Fruit fly (Drosophila melanogaster) whole organism, embryonic: ENCODE results near the gene CG33230.

Source experiments
- Awh ChIP-seq: fragments of 200-800 bp; sonication (Bioruptor generic); IDR thresholded peaks from 2 replicates; pipeline ENCODE4, ENCODE4 v1.3.6; 2022; ENCODE audit warnings: missing biosample characterization, missing genetic modification characterization
- Blimp-1 ChIP-seq: fragments of 200-800 bp; sonication (Bioruptor generic); optimal IDR thresholded peaks from 3 replicates; lab custom pipeline; 2018; ENCODE audit warnings: missing biosample characterization, missing genetic modification characterization, mild to moderate bottlenecking, moderate library complexity, missing genetic modification reagents
- CG10147 ChIP-seq: fragments of 200-800 bp; sonication (Bioruptor generic); optimal IDR thresholded peaks from 2 replicates; lab custom pipeline; 2019; ENCODE audit warnings: missing biosample characterization, mild to moderate bottlenecking, missing genetic modification characterization, moderate library complexity
- CG12391 ChIP-seq: fragments of 200-800 bp; sonication (Bioruptor generic); optimal IDR thresholded peaks from 3 replicates; lab custom pipeline; 2018; ENCODE audit warnings: missing biosample characterization, mild to moderate bottlenecking, missing genetic modification characterization, moderate library complexity
- CG12769 ChIP-seq: fragments of 200-800 bp; sonication (Bioruptor generic); optimal IDR thresholded peaks from 2 replicates; lab custom pipeline; 2019; ENCODE audit warnings: missing biosample characterization, mild to moderate bottlenecking, missing genetic modification characterization, moderate library complexity
- CG12942 ChIP-seq: fragments of 200-800 bp; sonication (Bioruptor generic); optimal IDR thresholded peaks from 3 replicates; lab custom pipeline; 2016; ENCODE audit warnings: missing biosample characterization, missing genetic modification characterization
- CG13424 ChIP-seq: fragments of 200-800 bp; sonication (Bioruptor generic); optimal IDR thresholded peaks from 2 replicates; lab custom pipeline; 2019; ENCODE audit warnings: missing biosample characterization, mild to moderate bottlenecking, missing genetic modification characterization, moderate library complexity
- CG13775 ChIP-seq: fragments of 200-800 bp; sonication (Bioruptor generic); optimal IDR thresholded peaks from 3 replicates; lab custom pipeline; 2017; ENCODE audit warnings: missing biosample characterization, mild to moderate bottlenecking, missing genetic modification characterization
- CG14441 ChIP-seq: fragments of 200-800 bp; sonication (Bioruptor generic); IDR thresholded peaks from 2 replicates; pipeline ENCODE4 v1.3.6; 2022; ENCODE audit warnings: missing biosample characterization, missing genetic modification characterization
- CG1529 ChIP-seq: fragments of 200-800 bp; sonication (Bioruptor generic); optimal IDR thresholded peaks from 3 replicates; lab custom pipeline; 2018; ENCODE audit warnings: missing biosample characterization, missing genetic modification characterization
- CG15514 ChIP-seq: fragments of 200-800 bp; sonication (Bioruptor generic); optimal IDR thresholded peaks from 3 replicates; lab custom pipeline; 2017; ENCODE audit warnings: missing biosample characterization, missing genetic modification characterization, mild to moderate bottlenecking, moderate library complexity, missing genetic modification reagents
- CG17385 ChIP-seq: fragments of 200-800 bp; sonication (Bioruptor generic); optimal IDR thresholded peaks from 3 replicates; lab custom pipeline; 2018; ENCODE audit warnings: missing biosample characterization, mild to moderate bottlenecking, missing genetic modification characterization
- CG32767 ChIP-seq: fragments of 200-800 bp; sonication (Bioruptor generic); IDR thresholded peaks from 2 replicates; pipeline ENCODE4 v1.3.6; 2022; ENCODE audit warnings: missing biosample characterization, missing genetic modification characterization
- CG34224 ChIP-seq: fragments of 200-800 bp; sonication (Bioruptor generic); IDR thresholded peaks from 3 replicates; pipeline ENCODE4 v1.3.6; 2022; ENCODE audit warnings: missing biosample characterization, missing genetic modification characterization; ENCODE audit not compliant: partially characterized antibody
- CG6683 ChIP-seq: fragments of 200-800 bp; sonication (Bioruptor generic); optimal IDR thresholded peaks from 2 replicates; lab custom pipeline; 2017; ENCODE audit warnings: missing biosample characterization, mild to moderate bottlenecking, missing genetic modification characterization, missing genetic modification reagents
- CG6791 ChIP-seq: fragments of 200-800 bp; sonication (Bioruptor generic); IDR thresholded peaks from 3 replicates; pipeline ENCODE4 v1.3.6; 2022; ENCODE audit warnings: missing biosample characterization, missing genetic modification characterization; ENCODE audit not compliant: partially characterized antibody
- CG8944 ChIP-seq: fragments of 200-800 bp; sonication (Bioruptor generic); optimal IDR thresholded peaks from 3 replicates; lab custom pipeline; 2016; ENCODE audit warnings: missing biosample characterization, missing genetic modification characterization
- CG9437 ChIP-seq: fragments of 200-800 bp; sonication (Bioruptor generic); optimal IDR thresholded peaks from 2 replicates; lab custom pipeline; 2018; ENCODE audit warnings: missing biosample characterization, mild to moderate bottlenecking, missing genetic modification characterization
- CTCF ChIP-seq: fragments of 200-800 bp; sonication (Bioruptor generic); optimal IDR thresholded peaks from 2 replicates; lab custom pipeline; 2017; ENCODE audit warnings: missing biosample characterization, mild to moderate bottlenecking, missing genetic modification characterization, moderate library complexity
- CkIIα-i1 ChIP-seq: fragments of 200-800 bp; sonication (Bioruptor generic); IDR thresholded peaks from 2 replicates; pipeline ENCODE4 v1.3.6; 2022; ENCODE audit warnings: missing biosample characterization, missing genetic modification characterization
- D19B ChIP-seq: fragments of 200-800 bp; sonication (Bioruptor generic); optimal IDR thresholded peaks from 2 replicates; lab custom pipeline; 2017; ENCODE audit warnings: missing biosample characterization, mild to moderate bottlenecking, missing genetic modification characterization
- Dip2 ChIP-seq: fragments of 200-800 bp; sonication (Bioruptor generic); IDR thresholded peaks from 2 replicates; pipeline ENCODE4 v1.3.6; 2022; ENCODE audit warnings: missing biosample characterization, missing genetic modification characterization
- Drgx ChIP-seq: fragments of 200-800 bp; sonication (Bioruptor generic); IDR thresholded peaks from 2 replicates; pipeline ENCODE4 v1.3.6; 2022; ENCODE audit warnings: missing biosample characterization, missing genetic modification characterization
- Elba2 ChIP-seq: fragments of 200-800 bp; sonication (Bioruptor generic); optimal IDR thresholded peaks from 3 replicates; lab custom pipeline; 2016; ENCODE audit warnings: missing biosample characterization, missing genetic modification characterization
- GATAe ChIP-seq: fragments of 200-800 bp; sonication (Bioruptor generic); conservative IDR thresholded peaks from 2 replicates; pipeline ENCODE4 v1.3.6; 2022; ENCODE audit warnings: missing biosample characterization, missing genetic modification characterization
- H15 ChIP-seq: fragments of 200-800 bp; sonication (Bioruptor generic); IDR thresholded peaks from 3 replicates; pipeline ENCODE4 v1.3.6; 2022; ENCODE audit warnings: missing biosample characterization, missing genetic modification characterization
- Lpt ChIP-seq: fragments of >200 bp; optimal IDR thresholded peaks from 2 replicates; lab custom pipeline; 2018; ENCODE audit warnings: missing biosample characterization, missing genetic modification characterization
- Mad ChIP-seq: fragments of 200-800 bp; sonication (Bioruptor generic); optimal IDR thresholded peaks from 2 replicates; lab custom pipeline; 2016; ENCODE audit warnings: missing biosample characterization, missing genetic modification characterization
- Mes4 ChIP-seq: fragments of 200-800 bp; sonication (Bioruptor generic); optimal IDR thresholded peaks from 2 replicates; lab custom pipeline; 2016; ENCODE audit warnings: missing biosample characterization, missing genetic modification characterization
- NK7.1 ChIP-seq: fragments of 200-800 bp; sonication (Bioruptor generic); optimal IDR thresholded peaks from 3 replicates; lab custom pipeline; 2016; ENCODE audit warnings: missing biosample characterization, missing genetic modification characterization
- Nf-YA ChIP-seq: fragments of 200-800 bp; sonication (Bioruptor generic); IDR thresholded peaks from 2 replicates; pipeline ENCODE4 v1.3.6; 2022; ENCODE audit warnings: missing biosample characterization, missing genetic modification characterization
- Six4 ChIP-seq: fragments of 200-800 bp; sonication (Bioruptor generic); optimal IDR thresholded peaks from 2 replicates; lab custom pipeline; 2016; ENCODE audit warnings: missing biosample characterization, missing genetic modification characterization
- Sox102F ChIP-seq: fragments of 200-800 bp; sonication (Bioruptor generic); optimal IDR thresholded peaks from 2 replicates; lab custom pipeline; 2018; ENCODE audit warnings: missing biosample characterization, mild to moderate bottlenecking, missing genetic modification characterization, moderate library complexity
- Spps ChIP-seq: fragments of 200-800 bp; sonication (Bioruptor generic); optimal IDR thresholded peaks from 2 replicates; lab custom pipeline; 2018; ENCODE audit warnings: missing biosample characterization, mild to moderate bottlenecking, missing genetic modification characterization
- Sry-β ChIP-seq: fragments of 200-800 bp; sonication (Bioruptor generic); optimal IDR thresholded peaks from 2 replicates; lab custom pipeline; 2018; ENCODE audit warnings: missing biosample characterization, mild to moderate bottlenecking, missing genetic modification characterization, moderate library complexity
- Ssrp ChIP-seq: fragments of 200-800 bp; sonication (Bioruptor generic); optimal IDR thresholded peaks from 2 replicates; lab custom pipeline; 2018; ENCODE audit warnings: missing biosample characterization, mild to moderate bottlenecking, missing genetic modification characterization, moderate library complexity
- aop ChIP-seq: fragments of 200-800 bp; sonication (Bioruptor generic); IDR thresholded peaks from 2 replicates; pipeline ENCODE4 v1.3.6; 2022; ENCODE audit warnings: missing biosample characterization, missing genetic modification characterization
- dimm ChIP-seq: fragments of 200-800 bp; sonication (Bioruptor generic); IDR thresholded peaks from 2 replicates; pipeline ENCODE4 v1.3.6; 2022; ENCODE audit warnings: missing biosample characterization, missing genetic modification characterization
- disco-r ChIP-seq: fragments of 200-800 bp; sonication (Bioruptor generic); optimal IDR thresholded peaks from 2 replicates; lab custom pipeline; 2016; ENCODE audit warnings: missing biosample characterization, missing genetic modification characterization
- ems ChIP-seq: fragments of 200-800 bp; sonication (Bioruptor generic); optimal IDR thresholded peaks from 3 replicates; lab custom pipeline; 2016; ENCODE audit warnings: missing biosample characterization, missing genetic modification characterization
- en ChIP-seq: fragments of 200-800 bp; sonication (Bioruptor generic); optimal IDR thresholded peaks from 2 replicates; lab custom pipeline; 2016; ENCODE audit warnings: missing biosample characterization, missing genetic modification characterization
- gsb ChIP-seq: fragments of 200-800 bp; sonication (Bioruptor generic); IDR thresholded peaks from 2 replicates; pipeline ENCODE4 v1.3.6; 2022; ENCODE audit warnings: missing biosample characterization, missing genetic modification characterization
- gt ChIP-seq: fragments of 200-800 bp; sonication (Bioruptor generic); IDR thresholded peaks from 2 replicates; pipeline ENCODE4 v1.3.6; 2022; ENCODE audit warnings: missing biosample characterization, missing genetic modification characterization
- ham ChIP-seq: fragments of 200-800 bp; sonication (Bioruptor generic); IDR thresholded peaks from 2 replicates; pipeline ENCODE4 v1.3.6; 2022; ENCODE audit warnings: missing biosample characterization, missing genetic modification characterization
- hb ChIP-seq: fragments of 200-800 bp; sonication (Bioruptor generic); IDR thresholded peaks from 3 replicates; pipeline ENCODE4 v1.3.6; 2022; ENCODE audit warnings: missing biosample characterization, missing genetic modification characterization; ENCODE audit not compliant: partially characterized antibody
- jing ChIP-seq: fragments of 200-800 bp; sonication (Bioruptor generic); optimal IDR thresholded peaks from 2 replicates; lab custom pipeline; 2018; ENCODE audit warnings: missing biosample characterization, mild to moderate bottlenecking, missing genetic modification characterization
- nom ChIP-seq: fragments of 200-800 bp; sonication (Bioruptor generic); optimal IDR thresholded peaks from 2 replicates; lab custom pipeline; 2017; ENCODE audit warnings: missing biosample characterization, missing genetic modification characterization, mild to moderate bottlenecking, moderate library complexity, missing genetic modification reagents
- pb ChIP-seq: fragments of 200-800 bp; sonication (Bioruptor generic); optimal IDR thresholded peaks from 3 replicates; lab custom pipeline; 2016; ENCODE audit warnings: missing biosample characterization, missing genetic modification characterization
- usp ChIP-seq: fragments of >200 bp; optimal IDR thresholded peaks from 2 replicates; lab custom pipeline; 2017; ENCODE audit warnings: missing biosample characterization, missing genetic modification characterization
- vfl ChIP-seq: fragments of 200-800 bp; sonication (Bioruptor generic); optimal IDR thresholded peaks from 2 replicates; lab custom pipeline; 2016; ENCODE audit warnings: missing biosample characterization, missing genetic modification characterization
- vnd ChIP-seq: fragments of 200-800 bp; sonication (Bioruptor generic); IDR thresholded peaks from 3 replicates; pipeline ENCODE4 v1.3.6; 2022; ENCODE audit warnings: missing biosample characterization, missing genetic modification characterization; ENCODE audit not compliant: partially characterized antibody
- wek ChIP-seq: fragments of 200-800 bp; sonication (Bioruptor generic); optimal IDR thresholded peaks from 3 replicates; lab custom pipeline; 2018; ENCODE audit warnings: missing biosample characterization, mild to moderate bottlenecking, missing genetic modification characterization, moderate library complexity

The CG33230 gene

DNA sequence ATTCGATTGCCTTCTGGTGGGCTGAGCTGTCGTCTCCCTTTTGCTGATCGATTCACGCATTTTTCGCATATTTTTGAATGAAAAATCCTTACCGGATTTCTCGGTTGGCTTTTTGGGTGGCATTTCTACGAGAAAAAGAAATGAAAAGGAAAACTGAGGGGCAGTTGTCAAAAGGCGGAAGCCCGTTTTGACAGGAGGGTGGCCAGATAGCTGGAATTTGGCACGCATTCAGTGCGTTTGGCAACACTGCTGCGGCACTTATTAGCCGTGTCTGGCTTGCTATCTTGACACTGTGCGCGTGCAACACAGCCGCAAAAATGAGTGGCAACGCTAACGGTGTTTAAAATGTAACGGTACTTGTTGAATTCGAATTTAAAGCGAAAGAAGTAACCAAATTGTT is 50.3 kb downstream of the CG33230 start, which contains the start of gene RpL23A (continued):
- peak; percentile 94 for TF ChIP-seq vfl (GFP tag; lab: Kevin White, UChicago)
- TF ChIP-seq CG1529 (GFP tag; lab: Kevin White, UChicago) = peak; percentile 80
- TF ChIP-seq nom = peak; percentile 82
- TF ChIP-seq Ssrp (tag; lab: Kevin White, UChicago) = peak; percentile 74
- TF ChIP-seq en (GFP tag; lab: Kevin White, UChicago) = peak; percentile 93
- TF ChIP-seq CG13775 (GFP tag; lab: Kevin White, UChicago) = peak; percentile 98
- peak; percentile 66; the same call in 2 of the 3 replicates for TF ChIP-seq CG6791 (GFP tag; lab: Robert Waterston, UW)
- TF ChIP-seq CG34224 (GFP tag; lab: Robert Waterston, UW) = no peak
- peak; percentile 70 for TF ChIP-seq Drgx (GFP tag; lab: Robert Waterston, UW)
- TF ChIP-seq NK7.1 = peak; percentile 94
- TF ChIP-seq CG15514 (GFP tag; lab: Kevin White, UChicago) = peak; percentile 96
- peak; percentile 95 for TF ChIP-seq ems (GFP tag; lab: Kevin White, UChicago)
- TF ChIP-seq hb (GFP tag; lab: Robert Waterston, UW) = no peak
- TF ChIP-seq Dip2 (GFP tag; lab: Robert Waterston, UW) = no peak
- TF ChIP-seq pb (GFP tag; lab: Kevin White, UChicago) = peak; percentile 97
- TF ChIP-seq H15 (GFP tag; lab: Robert Waterston, UW) = peak; percentile 92
- peak; percentile 83 for TF ChIP-seq Spps (tag; lab: Kevin White, UChicago)
- peak; percentile 99 for TF ChIP-seq Mes4 (GFP tag; lab: Kevin White, UChicago)
- TF ChIP-seq wek (GFP tag; lab: Kevin White, UChicago) = peak; percentile 87
- TF ChIP-seq CG10147 (GFP tag; lab: Kevin White, UChicago) = peak; percentile 89
- TF ChIP-seq CG13424 (tag; lab: Kevin White, UChicago) = peak; percentile 84
- peak; percentile 54; the same call in 1 of the 2 replicates for TF ChIP-seq aop
- TF ChIP-seq CG17385 = peak; percentile 89
- peak; percentile 96 for TF ChIP-seq CG12769 (tag; lab: Kevin White, UChicago)
- TF ChIP-seq CG8944 (GFP tag; lab: Kevin White, UChicago) = peak; percentile 96
- TF ChIP-seq Awh (GFP tag; lab: Robert Waterston, UW) = peak; percentile 91
- peak; percentile 90 for TF ChIP-seq gt (GFP tag; lab: Robert Waterston, UW)
- TF ChIP-seq usp (GFP tag; lab: Kevin White, UChicago) = no peak
- no peak for TF ChIP-seq Lpt (GFP tag; lab: Kevin White, UChicago)
- TF ChIP-seq GATAe = peak; percentile 75
- TF ChIP-seq vnd (GFP tag; lab: Robert Waterston, UW) = no peak
- TF ChIP-seq D19B (GFP tag; lab: Kevin White, UChicago) = peak; percentile 82
- peak; percentile 66 for TF ChIP-seq CG32767 (GFP tag; lab: Robert Waterston, UW)
- TF ChIP-seq jing (GFP tag; lab: Kevin White, UChicago) = peak; percentile 89
- peak; percentile 95 for TF ChIP-seq CG12391 (tag; lab: Kevin White, UChicago)
- TF ChIP-seq CG14441 (GFP tag; lab: Robert Waterston, UW) = peak; percentile 86
- TF ChIP-seq CG12942 = peak; percentile 95
- peak; percentile 97 for TF ChIP-seq Mad (GFP tag; lab: Kevin White, UChicago)
- peak; percentile 95 for TF ChIP-seq CG6683 (GFP tag; lab: Kevin White, UChicago)
- peak; percentile 80 for TF ChIP-seq CG9437 (GFP tag; lab: Kevin White, UChicago)
- peak; percentile 82 for TF ChIP-seq dimm (GFP tag; lab: Robert Waterston, UW)
- peak; percentile 90 for TF ChIP-seq Six4 (GFP tag; lab: Kevin White, UChicago)
- peak; percentile 87 for TF ChIP-seq Nf-YA
- peak; percentile 91 for TF ChIP-seq ham (GFP tag; lab: Robert Waterston, UW)
- peak; percentile 65 for TF ChIP-seq CTCF (GFP tag; lab: Kevin White, UChicago)
- no peak for TF ChIP-seq Sox102F
- TF ChIP-seq disco-r = peak; percentile 95
- TF ChIP-seq Sry-β (GFP tag; lab: Kevin White, UChicago) = peak; percentile 52
- TF ChIP-seq Blimp-1 = peak; percentile 90
- peak; percentile 72 for TF ChIP-seq Elba2 (GFP tag; lab: Kevin White, UChicago)
- peak; percentile 88 for TF ChIP-seq gsb (GFP tag; lab: Robert Waterston, UW)
- peak; percentile 52; the same call in 1 of the 2 replicates for TF ChIP-seq CkIIα-i1 (GFP tag; lab: Robert Waterston, UW)
